Worm (Caenorhabditis elegans): ENCODE measurements around the gene nhr-102.

Gene nhr-102

ce11 chrV:15897696-15898095, 21.5 kb upstream of the nhr-102 start, which contains the start of gene str-60:
Gene str-60, plus strand, starts transcription at chrV:15897996.
- TF ChIP-seq unc-62 (GFP tag; optimal IDR thresholded peaks at IDR 0.05), result no peak
- no peak for TF ChIP-seq ceh-16 (tag; optimal IDR thresholded peaks at IDR 0.05)
- no peak for TF ChIP-seq pha-4 (tag; optimal IDR thresholded peaks at IDR 0.05)
- no peak for TF ChIP-seq fkh-2 (tag; optimal IDR thresholded peaks at IDR 0.05)
- no peak for TF ChIP-seq tbx-2 (tag; optimal IDR thresholded peaks at IDR 0.05)
- TF ChIP-seq unc-39 (tag; optimal IDR thresholded peaks at IDR 0.05), result no peak
- TF ChIP-seq ama-1 (optimal IDR thresholded peaks at IDR 0.05), result no peak
- TF ChIP-seq mdl-1 (tag; optimal IDR thresholded peaks at IDR 0.05), result no peak
- no peak for TF ChIP-seq pqm-1 (tag; optimal IDR thresholded peaks at IDR 0.05)
- TF ChIP-seq nhr-25 (tag; optimal IDR thresholded peaks at IDR 0.05), result no peak
- no peak for TF ChIP-seq ceh-9 (tag; optimal IDR thresholded peaks at IDR 0.05)
- TF ChIP-seq ztf-11 (tag; optimal IDR thresholded peaks at IDR 0.05), result no peak
- TF ChIP-seq fos-1 (tag; optimal IDR thresholded peaks at IDR 0.05), result no peak
- TF ChIP-seq lin-15B (tag; optimal IDR thresholded peaks at IDR 0.05), result no peak
- TF ChIP-seq nhr-43 (tag; optimal IDR thresholded peaks at IDR 0.05; ENCODE audit: poor library complexity, severe bottlenecking), result no peak

ce11 chrV:15896671-15897070, 20.5 kb upstream of the nhr-102 start, which contains the start of gene nhr-213:
Gene nhr-213, minus strand, starts transcription at chrV:15896771.
- TF ChIP-seq jun-1 (tag; optimal IDR thresholded peaks at IDR 0.05) (no peak), nhr-23 (tag; optimal IDR thresholded peaks at IDR 0.05) (no peak), zag-1 (tag; optimal IDR thresholded peaks at IDR 0.05) (no peak), egl-5 (tag; optimal IDR thresholded peaks at IDR 0.05) (no peak), elt-3 (tag; optimal IDR thresholded peaks at IDR 0.05) (no peak), R02D3.7 (tag; optimal IDR thresholded peaks at IDR 0.05) (no peak), lin-15B (tag; optimal IDR thresholded peaks at IDR 0.05) (no peak), nhr-25 (tag; optimal IDR thresholded peaks at IDR 0.05) (no peak), nfya-1 (tag; optimal IDR thresholded peaks at IDR 0.05; ENCODE audit: insufficient read depth) (no peak), nhr-28 (tag; optimal IDR thresholded peaks at IDR 0.05) (no peak), egl-27 (tag; optimal IDR thresholded peaks at IDR 0.05) (no peak), ceh-82 (tag; optimal IDR thresholded peaks at IDR 0.05) (no peak), tbx-2 (tag; optimal IDR thresholded peaks at IDR 0.05) (no peak), pqm-1 (tag; optimal IDR thresholded peaks at IDR 0.05) (no peak), daf-12 (tag; optimal IDR thresholded peaks at IDR 0.05) (no peak), elt-1 (tag; optimal IDR thresholded peaks at IDR 0.05) (no peak), lsy-12 (tag; optimal IDR thresholded peaks at IDR 0.05) (no peak)

- TF ChIP-seq unc-39 (tag; optimal IDR thresholded peaks at IDR 0.05), result no peak
- TF ChIP-seq unc-62 (GFP tag; optimal IDR thresholded peaks at IDR 0.05), result no peak
- TF ChIP-seq ceh-82 (tag; optimal IDR thresholded peaks at IDR 0.05), result no peak
- no peak for TF ChIP-seq lin-15B (tag; optimal IDR thresholded peaks at IDR 0.05)
- no peak for TF ChIP-seq nhr-11 (tag; optimal IDR thresholded peaks at IDR 0.05)
- no peak for TF ChIP-seq elt-1 (tag; optimal IDR thresholded peaks at IDR 0.05)
- no peak for TF ChIP-seq daf-12 (tag; optimal IDR thresholded peaks at IDR 0.05)
- no peak for TF ChIP-seq eor-1 (tag; optimal IDR thresholded peaks at IDR 0.05)
- no peak for TF ChIP-seq nhr-77 (tag; optimal IDR thresholded peaks at IDR 0.05)
- no peak for TF ChIP-seq nhr-25 (tag; optimal IDR thresholded peaks at IDR 0.05)
- TF ChIP-seq tbx-2 (tag; optimal IDR thresholded peaks at IDR 0.05), result no peak
- no peak for TF ChIP-seq egl-27 (tag; optimal IDR thresholded peaks at IDR 0.05)
- no peak for TF ChIP-seq ceh-9 (tag; optimal IDR thresholded peaks at IDR 0.05)
- no peak for TF ChIP-seq nhr-12 (tag; optimal IDR thresholded peaks at IDR 0.05)
- no peak for TF ChIP-seq pqm-1 (tag; optimal IDR thresholded peaks at IDR 0.05)
- no peak for TF ChIP-seq elt-3 (tag; optimal IDR thresholded peaks at IDR 0.05)
- TF ChIP-seq nhr-76 (tag; optimal IDR thresholded peaks at IDR 0.05), result no peak
- TF ChIP-seq lsy-12 (tag; optimal IDR thresholded peaks at IDR 0.05), result no peak
- TF ChIP-seq ztf-11 (tag; optimal IDR thresholded peaks at IDR 0.05), result no peak
- TF ChIP-seq snpc-4 (tag; optimal IDR thresholded peaks at IDR 0.05), result no peak
These were observed 16.5 kb upstream of the nhr-102 start, which contains the start of gene T06C12.11 for ce11 chrV:15892696-15893095. Gene T06C12.11, plus strand, starts transcription at chrV:15892996.

- TF ChIP-seq elt-2 (tag; optimal IDR thresholded peaks at IDR 0.05) (no peak), lin-15B (tag; optimal IDR thresholded peaks at IDR 0.05) (no peak), ceh-9 (tag; optimal IDR thresholded peaks at IDR 0.05) (no peak), nhr-77 (tag; optimal IDR thresholded peaks at IDR 0.05) (no peak), ZK546.5 (tag; optimal IDR thresholded peaks at IDR 0.05) (no peak), ztf-11 (tag; optimal IDR thresholded peaks at IDR 0.05) (no peak), eor-1 (tag; optimal IDR thresholded peaks at IDR 0.05) (no peak), zag-1 (tag; optimal IDR thresholded peaks at IDR 0.05) (no peak), unc-39 (tag; optimal IDR thresholded peaks at IDR 0.05) (no peak), pqm-1 (tag; optimal IDR thresholded peaks at IDR 0.05) (no peak), nhr-23 (tag; optimal IDR thresholded peaks at IDR 0.05) (no peak), nhr-28 (tag; optimal IDR thresholded peaks at IDR 0.05) (no peak), fkh-10 (GFP tag; optimal IDR thresholded peaks at IDR 0.05) (no peak), unc-62 (GFP tag; optimal IDR thresholded peaks at IDR 0.05) (no peak), fos-1 (tag; optimal IDR thresholded peaks at IDR 0.05) (no peak), ama-1 (optimal IDR thresholded peaks at IDR 0.05) (no peak)
These were observed 15.6 kb upstream of the nhr-102 start, which contains the start of gene T06C12.12 for ce11 chrV:15891761-15892160. Gene T06C12.12, plus strand, starts transcription at chrV:15892061.

Measured in whole organism, L3 larva.